Fruit fly (Drosophila melanogaster): ENCODE measurements around the gene CG12713.
A peak's percentile ranks its signal among the peaks of the same experiment; 100 is the strongest.

CG12713 gene

dm6 chr3L:15815353-15816142, 16.7 kb upstream of the CG12713 start (continued):
- peak; percentile 82 for TF ChIP-seq CG2712 (tag; optimal IDR thresholded peaks at IDR 0.05)
- TF ChIP-seq CG15269 (tag; optimal IDR thresholded peaks at IDR 0.05) = peak; percentile 80
- TF ChIP-seq gcm (GFP tag; optimal IDR thresholded peaks at IDR 0.05) = peak; percentile 76
- no peak for TF ChIP-seq sna (GFP tag; IDR thresholded peaks at IDR 0.05; ENCODE audit: partially characterized antibody)
- TF ChIP-seq psq (GFP tag; optimal IDR thresholded peaks at IDR 0.05) = peak; percentile 80
- TF ChIP-seq dmrt99B (tag; optimal IDR thresholded peaks at IDR 0.05) = peak; percentile 84
- peak; percentile 68 for TF ChIP-seq CG10147 (GFP tag; optimal IDR thresholded peaks at IDR 0.05)
- TF ChIP-seq chm (GFP tag; IDR thresholded peaks at IDR 0.05) = peak; percentile 54
- no peak for TF ChIP-seq ems (GFP tag; optimal IDR thresholded peaks at IDR 0.05)
- TF ChIP-seq CG10543 (GFP tag; optimal IDR thresholded peaks at IDR 0.05) = peak; percentile 59
- TF ChIP-seq CG13894 (tag; optimal IDR thresholded peaks at IDR 0.05) = peak; percentile 80
- peak; percentile 24 for TF ChIP-seq CG14965 (GFP tag; optimal IDR thresholded peaks at IDR 0.05; ENCODE audit: borderline replicate concordance)
- TF ChIP-seq YL-1 (GFP tag; optimal IDR thresholded peaks at IDR 0.05) = peak; percentile 47
- peak; percentile 85 for TF ChIP-seq Hand (GFP tag; optimal IDR thresholded peaks at IDR 0.05)
- peak; percentile 46 to 85 for TF ChIP-seq Hr51 (GFP tag; optimal IDR thresholded peaks at IDR 0.05)
- TF ChIP-seq CG12104 (GFP tag; optimal IDR thresholded peaks at IDR 0.05) = peak; percentile 21
- peak; percentile 34 for TF ChIP-seq CG12744 (GFP tag; optimal IDR thresholded peaks at IDR 0.05)
- TF ChIP-seq Drgx (GFP tag; IDR thresholded peaks at IDR 0.05) = peak; percentile 85
- no peak for TF ChIP-seq pfk (GFP tag; optimal IDR thresholded peaks at IDR 0.05)
- peak; percentile 74 for TF ChIP-seq CG18619 (GFP tag; optimal IDR thresholded peaks at IDR 0.05)
- TF ChIP-seq Atf3 (GFP tag; optimal IDR thresholded peaks at IDR 0.05) = no peak
- TF ChIP-seq hb (GFP tag; IDR thresholded peaks at IDR 0.05; ENCODE audit: partially characterized antibody) = no peak
- peak; percentile 37 for TF ChIP-seq pum (GFP tag; optimal IDR thresholded peaks at IDR 0.05)
- 0 out of 2 replicates have a peak, but pooled peaks have one; percentile 23 for TF ChIP-seq Oaz (GFP tag; IDR thresholded peaks at IDR 0.05)
- peak; percentile 71 for TF ChIP-seq fd96Cb (tag; optimal IDR thresholded peaks at IDR 0.05)
- no peak for TF ChIP-seq Neu2 (GFP tag; optimal IDR thresholded peaks at IDR 0.05; ENCODE audit: borderline replicate concordance)
- no peak for TF ChIP-seq ewg (GFP tag; optimal IDR thresholded peaks at IDR 0.05)
- TF ChIP-seq caup (GFP tag; optimal IDR thresholded peaks at IDR 0.05; ENCODE audit: severe bottlenecking) = peak; percentile 71
- peak; percentile 70 for TF ChIP-seq CG17359 (tag; optimal IDR thresholded peaks at IDR 0.05)
- no peak for TF ChIP-seq h (optimal IDR thresholded peaks at IDR 0.05)
- no peak for TF ChIP-seq sisA (GFP tag; IDR thresholded peaks at IDR 0.05)
- no peak; the same call in 1 of the 2 replicates for TF ChIP-seq CG14667 (GFP tag; IDR thresholded peaks at IDR 0.05)
- no peak for TF ChIP-seq trh (GFP tag; optimal IDR thresholded peaks at IDR 0.05)
- TF ChIP-seq CG11247 (GFP tag; IDR thresholded peaks at IDR 0.05) = no peak
- TF ChIP-seq ken (GFP tag; IDR thresholded peaks at IDR 0.05) = no peak
- TF ChIP-seq CG6689 (GFP tag; IDR thresholded peaks at IDR 0.05) = no peak; the same call in 1 of the 2 replicates
- no peak for TF ChIP-seq HLHmδ (GFP tag; optimal IDR thresholded peaks at IDR 0.05)
- TF ChIP-seq Nf-YC (tag; optimal IDR thresholded peaks at IDR 0.05) = peak; percentile 44
- peak; percentile 12 for TF ChIP-seq CG1529 (GFP tag; optimal IDR thresholded peaks at IDR 0.05)
- 0 out of 2 replicates have a peak, but pooled peaks have one; percentile 63 for TF ChIP-seq CG32767 (GFP tag; IDR thresholded peaks at IDR 0.05)
- TF ChIP-seq hbn (GFP tag; IDR thresholded peaks at IDR 0.05; ENCODE audit: partially characterized antibody) = no peak
- peak; percentile 67 for TF ChIP-seq nerfin-1 (tag; optimal IDR thresholded peaks at IDR 0.05)
- TF ChIP-seq CG17612 (GFP tag; IDR thresholded peaks at IDR 0.05) = 0 out of 2 replicates have a peak, but pooled peaks have one; percentile 24
- no peak for TF ChIP-seq CG6791 (GFP tag; IDR thresholded peaks at IDR 0.05; ENCODE audit: partially characterized antibody)
- TF ChIP-seq NK7.1 (GFP tag; optimal IDR thresholded peaks at IDR 0.05) = no peak
- peak; percentile 46 for TF ChIP-seq CG8281 (tag; optimal IDR thresholded peaks at IDR 0.05)
- TF ChIP-seq cato (GFP tag; optimal IDR thresholded peaks at IDR 0.05; ENCODE audit: borderline replicate concordance) = peak; percentile 45
- peak; percentile 74 for TF ChIP-seq CG10267 (tag; optimal IDR thresholded peaks at IDR 0.05)

Data from whole organism, embryonic.